Worm (Caenorhabditis elegans) whole organism, early embryonic: ENCODE measurements around the gene dpff-1.

Source experiments
- ama-1 ChIP-seq: fragments of 150-350 bp; optimal IDR thresholded peaks from 2 replicates; lab custom pipeline; 2014
- ceh-13 ChIP-seq: fragments of 200-800 bp; sonication (Bioruptor generic); optimal IDR thresholded peaks from 2 replicates; lab custom pipeline; 2018; ENCODE audit warnings: mild to moderate bottlenecking, missing genetic modification characterization, missing compliant biosample characterization
- ceh-36 ChIP-seq: sonication (generic microtip); optimal IDR thresholded peaks from 2 replicates; lab custom pipeline; 2016; ENCODE audit warnings: missing genetic modification characterization, inconsistent platforms, missing compliant biosample characterization
- flt-1 ChIP-seq: fragments of 200-800 bp; sonication (Bioruptor generic); IDR thresholded peaks from 2 replicates; pipeline ENCODE4 v1.3.6; 2022; ENCODE audit warnings: missing genetic modification characterization, missing compliant biosample characterization
- hmbx-1 ChIP-seq: sonication (generic microtip); optimal IDR thresholded peaks from 2 replicates; lab custom pipeline; 2016; ENCODE audit warnings: mild to moderate bottlenecking, missing genetic modification characterization, missing compliant biosample characterization
- hmg-4 ChIP-seq: fragments of 200-800 bp; sonication (Bioruptor generic); optimal IDR thresholded peaks from 2 replicates; lab custom pipeline; 2018; ENCODE audit warnings: mild to moderate bottlenecking, missing genetic modification characterization, missing compliant biosample characterization
- hnd-1 ChIP-seq: sonication (generic microtip); optimal IDR thresholded peaks from 2 replicates; lab custom pipeline; 2016; ENCODE audit warnings: missing genetic modification characterization, missing compliant biosample characterization
- pes-1 ChIP-seq: fragments of 200-800 bp; sonication (Bioruptor generic); IDR thresholded peaks from 2 replicates; pipeline ENCODE4 v1.3.6; 2022; ENCODE audit warnings: missing genetic modification reagents, missing genetic modification characterization, missing compliant biosample characterization
- scrt-1 ChIP-seq: fragments of 200-800 bp; sonication (Bioruptor generic); IDR thresholded peaks from 2 replicates; pipeline ENCODE4 v1.3.6; 2022; ENCODE audit warnings: missing genetic modification characterization, missing compliant biosample characterization
- tbx-37 ChIP-seq: fragments of 200-800 bp; sonication (Bioruptor generic); conservative IDR thresholded peaks from 2 replicates; pipeline ENCODE4 v1.3.6; 2022; ENCODE audit warnings: missing genetic modification reagents, missing genetic modification characterization, missing compliant biosample characterization
- tra-4 ChIP-seq: sonication (generic microtip); optimal IDR thresholded peaks from 2 replicates; lab custom pipeline; 2017; ENCODE audit warnings: missing genetic modification characterization, missing compliant biosample characterization

DNA sequence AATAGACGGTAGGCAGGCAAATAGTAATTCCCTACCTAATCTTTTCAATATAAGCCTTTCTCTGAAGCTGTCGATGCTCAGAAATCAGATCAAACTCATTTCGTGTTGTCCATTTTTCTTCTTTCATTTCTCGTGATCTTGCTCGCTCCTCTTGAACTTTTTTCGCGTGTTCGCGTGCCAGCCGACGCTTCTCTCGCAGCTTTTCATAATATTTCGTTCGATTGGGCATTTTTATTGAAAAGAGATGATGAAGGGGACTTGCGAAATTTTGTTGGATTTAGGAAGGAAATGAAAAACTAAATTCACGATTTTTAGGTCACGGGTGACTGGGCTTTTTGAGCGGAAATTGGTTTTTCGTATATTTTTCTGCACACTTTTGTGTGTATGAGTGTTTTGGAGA is 30.8 kb upstream of the dpff-1 start, which contains the start of gene EGAP1.1:
- TF ChIP-seq scrt-1 (GFP tag; lab: Robert Waterston, UW) = no peak
- no peak for TF ChIP-seq ama-1 (lab: Kevin White, UChicago)
- no peak for TF ChIP-seq flt-1 (GFP tag; lab: Robert Waterston, UW)
- TF ChIP-seq hmbx-1 (tag; lab: Kevin White, UChicago) = no peak
- no peak for TF ChIP-seq pes-1 (GFP tag; lab: Robert Waterston, UW)
- no peak for TF ChIP-seq ceh-36 (tag; lab: Kevin White, UChicago)
- TF ChIP-seq tra-4 (tag; lab: Kevin White, UChicago) = no peak
- TF ChIP-seq hmg-4 = no peak
- TF ChIP-seq ceh-13 (GFP tag; lab: Kevin White, UChicago) = no peak
- TF ChIP-seq tbx-37 (GFP tag; lab: Robert Waterston, UW) = no peak
- no peak for TF ChIP-seq hnd-1 (tag; lab: Kevin White, UChicago)
